Worm (Caenorhabditis elegans) whole organism, L1 larva: ENCODE results near the gene Y4C6B.1.

ENCODE experiments used
- egl-13 ChIP-seq: sonication (generic microtip); optimal IDR thresholded peaks from 2 replicates; lab custom pipeline; 2016; ENCODE audit warnings: missing genotype, missing genetic modification reagents, missing genetic modification characterization, missing compliant biosample characterization
- fkh-10 ChIP-seq: sonication (generic microtip); optimal IDR thresholded peaks from 2 replicates; lab custom pipeline; 2017; ENCODE audit warnings: missing biosample characterization, missing genetic modification reagents, missing genetic modification characterization
- lin-39 ChIP-seq: fragments of 150-350 bp; optimal IDR thresholded peaks from 2 replicates; lab custom pipeline; 2014; ENCODE audit warnings: missing biosample characterization, missing genetic modification reagents, missing genetic modification characterization
- nhr-12 ChIP-seq: sonication (generic microtip); optimal IDR thresholded peaks from 2 replicates; lab custom pipeline; 2017; ENCODE audit warnings: missing biosample characterization, missing genetic modification characterization
- nhr-237 ChIP-seq: fragments of 150-350 bp; optimal IDR thresholded peaks from 2 replicates; lab custom pipeline; 2014; ENCODE audit warnings: missing biosample characterization, missing genetic modification characterization
- nhr-76 ChIP-seq: sonication (generic microtip); optimal IDR thresholded peaks from 2 replicates; lab custom pipeline; 2017; ENCODE audit warnings: missing biosample characterization, missing genetic modification characterization
- sptf-1 ChIP-seq: fragments of 150-350 bp; optimal IDR thresholded peaks from 2 replicates; lab custom pipeline; 2014; ENCODE audit warnings: missing biosample characterization, missing genetic modification characterization

ce11 chrIV:5381334-5381733 lies 27.0 kb downstream of the Y4C6B.1 start, which contains the start of gene F41H10.2:
- no peak for TF ChIP-seq nhr-237 (tag; lab: Kevin White, UChicago)
- TF ChIP-seq nhr-12 (tag; lab: Kevin White, UChicago): no peak
- no peak for TF ChIP-seq sptf-1 (tag; lab: Kevin White, UChicago)
- TF ChIP-seq egl-13 (tag; lab: Kevin White, UChicago): no peak
- TF ChIP-seq lin-39 (tag; lab: Kevin White, UChicago): no peak
- TF ChIP-seq nhr-76: no peak
- no peak for TF ChIP-seq fkh-10 (GFP tag; lab: Kevin White, UChicago)
